Worm (Caenorhabditis elegans) whole organism, young adult: ENCODE results near the gene C54E10.11.
A peak's percentile ranks its signal among the peaks of the same experiment; 100 is the strongest.

Source experiments
- B0019.2 ChIP-seq: fragments of 200-800 bp; sonication (Bioruptor generic); conservative IDR thresholded peaks from 2 replicates; pipeline ENCODE4 v1.3.6; 2022; ENCODE audit warnings: missing genetic modification reagents, missing genetic modification characterization, missing compliant biosample characterization
- C06A6.2 ChIP-seq: fragments of 200-800 bp; sonication (Bioruptor generic); conservative IDR thresholded peaks from 2 replicates; pipeline ENCODE4 v1.3.6; 2022; ENCODE audit warnings: missing genetic modification characterization, missing compliant biosample characterization
- C17E4.6 ChIP-seq: fragments of 200-800 bp; sonication (Bioruptor generic); IDR thresholded peaks from 2 replicates; pipeline ENCODE4 v1.3.6; 2022; ENCODE audit warnings: missing genetic modification reagents, missing genetic modification characterization, missing compliant biosample characterization
- F22D6.2 ChIP-seq: sonication (generic microtip); optimal IDR thresholded peaks from 2 replicates; lab custom pipeline; 2016; ENCODE audit warnings: mild to moderate bottlenecking, missing genetic modification characterization, missing compliant biosample characterization
- F23B12.7 ChIP-seq: sonication (generic microtip); optimal IDR thresholded peaks from 2 replicates; lab custom pipeline; 2017; ENCODE audit warnings: missing genetic modification characterization, mild to moderate bottlenecking, missing compliant biosample characterization, antibody characterized with exemption, moderate library complexity; ENCODE audit not compliant: insufficient read depth
- F49E8.2 ChIP-seq: sonication (generic microtip); optimal IDR thresholded peaks from 3 replicates; lab custom pipeline; 2017; ENCODE audit warnings: missing genetic modification characterization, mild to moderate bottlenecking, missing compliant biosample characterization, antibody characterized with exemption, moderate library complexity; ENCODE audit not compliant: insufficient read depth
- F55B11.4 ChIP-seq: sonication (generic microtip); optimal IDR thresholded peaks from 2 replicates; lab custom pipeline; 2016; ENCODE audit warnings: missing compliant biosample characterization, missing genetic modification characterization, borderline replicate concordance; ENCODE audit not compliant: insufficient read depth
- F57A8.1 ChIP-seq: fragments of 200-800 bp; sonication (Bioruptor generic); optimal IDR thresholded peaks from 2 replicates; lab custom pipeline; 2018; ENCODE audit warnings: mild to moderate bottlenecking, missing genetic modification characterization, moderate library complexity, missing compliant biosample characterization
- K11D2.4 ChIP-seq: fragments of 200-800 bp; sonication (Bioruptor generic); IDR thresholded peaks from 2 replicates; pipeline ENCODE4 v1.3.6; 2022; ENCODE audit warnings: missing genetic modification reagents, missing genetic modification characterization, missing compliant biosample characterization
- Y56A3A.18 ChIP-seq: fragments of 200-800 bp; sonication (Bioruptor generic); IDR thresholded peaks from 2 replicates; pipeline ENCODE4 v1.3.6; 2022; ENCODE audit warnings: missing genetic modification reagents, missing genetic modification characterization, missing compliant biosample characterization
- Y67H2A.10 ChIP-seq: fragments of 200-800 bp; sonication (Bioruptor generic); conservative IDR thresholded peaks from 2 replicates; pipeline ENCODE4 v1.3.6; 2022; ENCODE audit warnings: missing genetic modification reagents, missing genetic modification characterization, missing compliant biosample characterization
- aptf-2 ChIP-seq: fragments of 200-800 bp; sonication (Bioruptor generic); conservative IDR thresholded peaks from 2 replicates; pipeline ENCODE4 v1.3.6; 2022; ENCODE audit warnings: missing genetic modification reagents, missing genetic modification characterization, missing compliant biosample characterization
- atf-7 ChIP-seq: sonication (generic microtip); optimal IDR thresholded peaks from 2 replicates; lab custom pipeline; 2017; ENCODE audit warnings: mild to moderate bottlenecking, missing genetic modification characterization, missing compliant biosample characterization
- attf-3 ChIP-seq: fragments of 200-800 bp; sonication (Bioruptor generic); conservative IDR thresholded peaks from 2 replicates; pipeline ENCODE4 v1.3.6; 2022; ENCODE audit warnings: missing genetic modification reagents, missing genetic modification characterization, missing compliant biosample characterization
- bed-1 ChIP-seq: fragments of 200-800 bp; sonication (Bioruptor generic); IDR thresholded peaks from 2 replicates; pipeline ENCODE4 v1.3.6; 2022; ENCODE audit warnings: missing genetic modification reagents, missing genetic modification characterization, missing compliant biosample characterization
- ccch-3 ChIP-seq: fragments of 200-800 bp; sonication (Bioruptor generic); optimal IDR thresholded peaks from 2 replicates; lab custom pipeline; 2018; ENCODE audit warnings: mild to moderate bottlenecking, missing genetic modification characterization, missing compliant biosample characterization
- cebp-1 ChIP-seq, 2 experiments: fragments of 200-800 bp in 1 of 2; sonication (Bioruptor generic) in 1 of 2; sonication (generic microtip) in 1 of 2; IDR thresholded peaks in 1 of 2; optimal IDR thresholded peaks in 1 of 2; 2 replicates each; pipeline versions ENCODE4 v1.3.6 to Lab custom; 2017 to 2022; ENCODE audit warnings: missing compliant biosample characterization in 2 of 2, missing genetic modification characterization in 2 of 2, mild to moderate bottlenecking in 1 of 2, missing genetic modification reagents in 1 of 2, moderate library complexity in 1 of 2
- ceh-100 ChIP-seq: fragments of 200-800 bp; sonication (Bioruptor generic); IDR thresholded peaks from 2 replicates; pipeline ENCODE4 v1.3.6; 2022; ENCODE audit warnings: missing genetic modification reagents, missing genetic modification characterization, missing compliant biosample characterization
- ceh-27 ChIP-seq: fragments of 200-800 bp; sonication (Bioruptor generic); optimal IDR thresholded peaks from 2 replicates; lab custom pipeline; 2018; ENCODE audit warnings: mild to moderate bottlenecking, missing genetic modification characterization, moderate library complexity, missing compliant biosample characterization
- ceh-79 ChIP-seq: sonication (generic microtip); optimal IDR thresholded peaks from 2 replicates; lab custom pipeline; 2017; ENCODE audit warnings: mild to moderate bottlenecking, missing genetic modification characterization, missing compliant biosample characterization
- chd-7 ChIP-seq: sonication (generic microtip); optimal IDR thresholded peaks from 2 replicates; lab custom pipeline; 2016; ENCODE audit warnings: mild to moderate bottlenecking, missing genetic modification characterization, moderate library complexity, missing compliant biosample characterization
- die-1 ChIP-seq: sonication (generic microtip); optimal IDR thresholded peaks from 2 replicates; lab custom pipeline; 2016; ENCODE audit warnings: missing genotype, mild to moderate bottlenecking, missing genetic modification characterization, missing compliant biosample characterization
- dox-1 ChIP-seq: fragments of 200-800 bp; sonication (Bioruptor generic); IDR thresholded peaks from 2 replicates; pipeline ENCODE4 v1.3.6; 2022; ENCODE audit warnings: missing genetic modification reagents, missing genetic modification characterization, missing compliant biosample characterization
- ekl-4 ChIP-seq: fragments of 200-800 bp; sonication (Bioruptor generic); IDR thresholded peaks from 2 replicates; pipeline ENCODE4 v1.3.6; 2022; ENCODE audit warnings: missing genetic modification reagents, missing genetic modification characterization, missing compliant biosample characterization
- fkh-3 ChIP-seq: sonication (generic microtip); optimal IDR thresholded peaks from 2 replicates; lab custom pipeline; 2016; ENCODE audit warnings: mild to moderate bottlenecking, missing genetic modification characterization, missing compliant biosample characterization
- gei-17 ChIP-seq: fragments of 200-800 bp; sonication (Bioruptor generic); optimal IDR thresholded peaks from 2 replicates; lab custom pipeline; 2018; ENCODE audit warnings: mild to moderate bottlenecking, missing genetic modification characterization, missing compliant biosample characterization
- hmg-1.2 ChIP-seq: fragments of 200-800 bp; sonication (Bioruptor generic); IDR thresholded peaks from 2 replicates; pipeline ENCODE4 v1.3.6; 2022; ENCODE audit warnings: missing genetic modification reagents, missing genetic modification characterization, missing compliant biosample characterization
- lag-1 ChIP-seq: fragments of 200-800 bp; sonication (Bioruptor generic); IDR thresholded peaks from 2 replicates; pipeline ENCODE4 v1.3.6; 2022; ENCODE audit warnings: missing genetic modification reagents, missing genetic modification characterization, missing compliant biosample characterization
- lin-35 ChIP-seq, 3 experiments: fragments of 150-350 bp in 2 of 3; sonication (generic microtip) in 1 of 3; optimal IDR thresholded peaks; 2 replicates each; lab custom pipeline; 2014 to 2018; ENCODE audit warnings: missing biosample characterization in 3 of 3, missing genetic modification characterization in 3 of 3, missing genetic modification reagents in 3 of 3
- madf-6 ChIP-seq: fragments of 200-800 bp; sonication (Bioruptor generic); IDR thresholded peaks from 2 replicates; pipeline ENCODE4 v1.3.6; 2022; ENCODE audit warnings: missing genetic modification reagents, missing genetic modification characterization, missing compliant biosample characterization
- madf-8 ChIP-seq: fragments of 200-800 bp; sonication (Bioruptor generic); conservative IDR thresholded peaks from 2 replicates; pipeline ENCODE4 v1.3.6; 2022; ENCODE audit warnings: missing genetic modification reagents, missing genetic modification characterization, missing compliant biosample characterization
- mel-28 ChIP-seq: sonication (generic microtip); optimal IDR thresholded peaks from 2 replicates; lab custom pipeline; 2016; ENCODE audit warnings: borderline replicate concordance, mild to moderate bottlenecking, missing genetic modification characterization, missing compliant biosample characterization
- nhr-80 ChIP-seq: sonication (generic microtip); optimal IDR thresholded peaks from 2 replicates; lab custom pipeline; 2016; ENCODE audit warnings: missing genetic modification characterization, missing compliant biosample characterization
- pbrm-1 ChIP-seq: fragments of 200-800 bp; sonication (Bioruptor generic); IDR thresholded peaks from 2 replicates; pipeline ENCODE4 v1.3.6; 2022; ENCODE audit warnings: missing genetic modification reagents, missing genetic modification characterization, missing compliant biosample characterization
- rcor-1 ChIP-seq: fragments of 200-800 bp; sonication (Bioruptor generic); IDR thresholded peaks from 2 replicates; pipeline ENCODE4 v1.3.6; 2022; ENCODE audit warnings: missing genetic modification reagents, missing genetic modification characterization, missing compliant biosample characterization
- snpc-1.1 ChIP-seq: sonication (generic microtip); optimal IDR thresholded peaks from 2 replicates; lab custom pipeline; 2017; ENCODE audit warnings: missing genetic modification characterization, mild to moderate bottlenecking, missing compliant biosample characterization, antibody characterized with exemption, moderate library complexity, missing genotype, missing genetic modification reagents; ENCODE audit not compliant: insufficient read depth
- snpc-1.3 ChIP-seq: sonication (generic microtip); optimal IDR thresholded peaks from 2 replicates; lab custom pipeline; 2017; ENCODE audit warnings: missing genetic modification characterization, mild to moderate bottlenecking, missing compliant biosample characterization, antibody characterized with exemption, moderate library complexity, missing genotype, missing genetic modification reagents; ENCODE audit not compliant: insufficient read depth
- snpc-4 ChIP-seq, 5 experiments: fragments of 150-350 bp in 1 of 5; sonication (generic microtip) in 4 of 5; optimal IDR thresholded peaks; 2 replicates each; lab custom pipeline; 2014 to 2018; ENCODE audit warnings: missing genetic modification characterization in 5 of 5, missing biosample characterization in 3 of 5, antibody characterized with exemption in 2 of 5, mild to moderate bottlenecking in 2 of 5, missing compliant biosample characterization in 2 of 5, missing genotype in 2 of 5, moderate library complexity in 2 of 5, missing genetic modification reagents in 1 of 5
- unc-130 ChIP-seq: sonication (generic microtip); optimal IDR thresholded peaks from 2 replicates; lab custom pipeline; 2016; ENCODE audit warnings: missing genetic modification reagents, missing genetic modification characterization, missing compliant biosample characterization
- zfh-2 ChIP-seq: fragments of 200-800 bp; sonication (Bioruptor generic); conservative IDR thresholded peaks from 2 replicates; pipeline ENCODE4 v1.3.6; 2022; ENCODE audit warnings: missing genetic modification reagents, missing genetic modification characterization, missing compliant biosample characterization
- ztf-22 ChIP-seq: fragments of 200-800 bp; sonication (Bioruptor generic); optimal IDR thresholded peaks from 2 replicates; lab custom pipeline; 2018; ENCODE audit warnings: mild to moderate bottlenecking, missing genetic modification characterization, moderate library complexity, missing compliant biosample characterization
- ztf-26 ChIP-seq: sonication (generic microtip); optimal IDR thresholded peaks from 2 replicates; lab custom pipeline; 2017; ENCODE audit warnings: missing genetic modification characterization, missing compliant biosample characterization

The C54E10.11 gene

ce11 chrV:18782747-18783146 is 19.2 kb downstream of the C54E10.11 start:
- no peak for TF ChIP-seq ekl-4 (GFP tag; lab: Robert Waterston, UW)
- TF ChIP-seq snpc-4 (GFP tag; optimal IDR thresholded peaks at IDR 0.05; lab: Kevin White, UChicago): no peak
- peak in 1 of 4 experiments; percentile 15 for TF ChIP-seq snpc-4 (tag; optimal IDR thresholded peaks at IDR 0.05; lab: Kevin White, UChicago)
- no peak for TF ChIP-seq ztf-22 (GFP tag; lab: Kevin White, UChicago)
- no peak for TF ChIP-seq snpc-1.1 (tag; lab: Kevin White, UChicago)
- TF ChIP-seq ceh-27 (GFP tag; lab: Kevin White, UChicago): no peak
- peak; percentile 61 for TF ChIP-seq dox-1 (GFP tag; lab: Robert Waterston, UW)
- no peak for TF ChIP-seq atf-7 (tag; lab: Kevin White, UChicago)
- no peak for TF ChIP-seq pbrm-1
- no peak for TF ChIP-seq ceh-79 (tag; lab: Kevin White, UChicago)
- TF ChIP-seq snpc-1.3 (tag; lab: Kevin White, UChicago): no peak
- TF ChIP-seq nhr-80 (tag; lab: Kevin White, UChicago): peak; percentile 76
- TF ChIP-seq ccch-3 (GFP tag; lab: Kevin White, UChicago): no peak
- peak; percentile 48 for TF ChIP-seq zfh-2 (GFP tag; lab: Robert Waterston, UW)
- TF ChIP-seq gei-17 (GFP tag; lab: Kevin White, UChicago): no peak
- TF ChIP-seq Y56A3A.18: no peak
- no peak for TF ChIP-seq madf-6 (GFP tag; lab: Robert Waterston, UW)
- no peak for TF ChIP-seq fkh-3 (tag; lab: Kevin White, UChicago)
- no peak for TF ChIP-seq die-1 (tag; lab: Kevin White, UChicago)
- no peak for TF ChIP-seq bed-1 (GFP tag; lab: Robert Waterston, UW)
- TF ChIP-seq chd-7 (tag; lab: Kevin White, UChicago): no peak
- TF ChIP-seq F55B11.4 (tag; lab: Kevin White, UChicago): no peak
- no peak for TF ChIP-seq F49E8.2 (tag; lab: Kevin White, UChicago)
- TF ChIP-seq K11D2.4 (GFP tag; lab: Robert Waterston, UW): no peak
- no peak for TF ChIP-seq C06A6.2 (GFP tag; lab: Robert Waterston, UW)
- TF ChIP-seq rcor-1 (GFP tag; lab: Robert Waterston, UW): no peak
- peak; percentile 27; the same call in 1 of the 2 replicates for TF ChIP-seq hmg-1.2
- TF ChIP-seq lin-35 (GFP tag; optimal IDR thresholded peaks at IDR 0.05; lab: Kevin White, UChicago): peak in 1 of 3 experiments; percentile 15
- TF ChIP-seq madf-8 (GFP tag; lab: Robert Waterston, UW): no peak
- TF ChIP-seq mel-28 (tag; lab: Kevin White, UChicago): no peak
- TF ChIP-seq F57A8.1 (GFP tag; lab: Kevin White, UChicago): no peak
- TF ChIP-seq ceh-100 (GFP tag; lab: Robert Waterston, UW): no peak
- no peak for TF ChIP-seq unc-130 (GFP tag; lab: Kevin White, UChicago)
- TF ChIP-seq ztf-26 (tag; lab: Kevin White, UChicago): no peak
- TF ChIP-seq Y67H2A.10 (GFP tag; lab: Robert Waterston, UW): no peak
- TF ChIP-seq B0019.2 (GFP tag; lab: Robert Waterston, UW): no peak
- TF ChIP-seq cebp-1 (GFP tag; IDR thresholded peaks at IDR 0.05; lab: Robert Waterston, UW): no peak
- peak; percentile 32 for TF ChIP-seq cebp-1 (tag; optimal IDR thresholded peaks at IDR 0.05; lab: Kevin White, UChicago)
- no peak for TF ChIP-seq F23B12.7 (tag; lab: Kevin White, UChicago)
- no peak for TF ChIP-seq F22D6.2
- no peak for TF ChIP-seq aptf-2
- no peak for TF ChIP-seq lag-1 (GFP tag; lab: Robert Waterston, UW)
- no peak for TF ChIP-seq C17E4.6
- no peak for TF ChIP-seq attf-3 (GFP tag; lab: Robert Waterston, UW)
